Worm (Caenorhabditis elegans) whole organism, late embryonic: ENCODE measurements around the gene brap-2.

Experiments
- ets-4 ChIP-seq: sonication (generic microtip); optimal IDR thresholded peaks from 2 replicates; lab custom pipeline; 2016; ENCODE audit warnings: missing genetic modification characterization, missing compliant biosample characterization
- hlh-15 ChIP-seq: sonication (generic microtip); optimal IDR thresholded peaks from 2 replicates; lab custom pipeline; 2016; ENCODE audit warnings: missing genetic modification characterization, missing compliant biosample characterization
- hlh-30 ChIP-seq: sonication (generic microtip); optimal IDR thresholded peaks from 2 replicates; lab custom pipeline; 2017; ENCODE audit warnings: antibody characterized with exemption, missing genetic modification characterization, missing compliant biosample characterization; ENCODE audit not compliant: insufficient read depth
- pros-1 ChIP-seq: fragments of 150-350 bp; optimal IDR thresholded peaks from 2 replicates; lab custom pipeline; 2014; ENCODE audit warnings: missing biosample characterization, missing genetic modification reagents, missing genetic modification characterization
- unc-55 ChIP-seq: sonication (generic microtip); optimal IDR thresholded peaks from 2 replicates; lab custom pipeline; 2017; ENCODE audit warnings: missing biosample characterization, missing genetic modification reagents, missing genetic modification characterization

DNA sequence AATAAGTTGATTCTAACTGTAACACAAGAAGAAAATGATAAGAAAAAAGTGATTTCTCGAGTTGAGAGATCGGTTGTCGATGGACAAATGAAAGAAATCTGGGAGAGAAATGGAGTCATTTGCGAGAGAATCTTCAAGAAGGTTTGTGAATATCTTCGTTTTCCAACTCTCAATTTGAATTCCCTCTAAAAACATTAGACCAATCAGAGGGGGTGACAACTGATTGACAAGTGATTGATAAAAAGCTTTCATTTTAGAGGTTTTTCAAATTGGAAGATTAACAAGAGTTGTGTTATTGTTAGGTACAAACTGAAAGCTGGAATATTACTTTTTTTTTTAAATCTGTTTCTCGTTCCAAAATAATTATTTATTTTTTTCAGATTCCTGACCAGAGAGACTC lies 24.9 kb upstream of the brap-2 start:
- TF ChIP-seq ets-4 (no peak), pros-1 (tag; lab: Kevin White, UChicago) (no peak), hlh-15 (tag; lab: Kevin White, UChicago) (no peak), hlh-30 (tag; lab: Kevin White, UChicago) (no peak), unc-55 (peak; percentile 90)
